Fruit fly (Drosophila melanogaster) whole organism, embryonic: ENCODE results near the gene RASSF8.
A peak's percentile ranks its signal among the peaks of the same experiment; 100 is the strongest.

Experiments used
- ATbp ChIP-seq: fragments of 200-800 bp; sonication (Bioruptor generic); optimal IDR thresholded peaks from 2 replicates; lab custom pipeline; 2017; ENCODE audit warnings: missing biosample characterization, mild to moderate bottlenecking, missing genetic modification characterization, missing genetic modification reagents
- CG10267 ChIP-seq: fragments of 200-800 bp; sonication (Bioruptor generic); optimal IDR thresholded peaks from 2 replicates; lab custom pipeline; 2018; ENCODE audit warnings: missing biosample characterization, mild to moderate bottlenecking, missing genetic modification characterization, moderate library complexity
- CG11247 ChIP-seq: fragments of 200-800 bp; sonication (Bioruptor generic); IDR thresholded peaks from 2 replicates; pipeline ENCODE4 v1.3.6; 2022; ENCODE audit warnings: missing biosample characterization, missing genetic modification characterization
- CG11504 ChIP-seq: fragments of 200-800 bp; sonication (Bioruptor generic); optimal IDR thresholded peaks from 3 replicates; lab custom pipeline; 2019; ENCODE audit warnings: missing biosample characterization, mild to moderate bottlenecking, missing genetic modification characterization, moderate library complexity
- CG11696 ChIP-seq: fragments of 200-800 bp; sonication (Bioruptor generic); IDR thresholded peaks from 2 replicates; pipeline ENCODE4 v1.3.6; 2022; ENCODE audit warnings: missing biosample characterization, missing genetic modification characterization
- CG12391 ChIP-seq: fragments of 200-800 bp; sonication (Bioruptor generic); optimal IDR thresholded peaks from 3 replicates; lab custom pipeline; 2018; ENCODE audit warnings: missing biosample characterization, mild to moderate bottlenecking, missing genetic modification characterization, moderate library complexity
- CG12769 ChIP-seq: fragments of 200-800 bp; sonication (Bioruptor generic); optimal IDR thresholded peaks from 2 replicates; lab custom pipeline; 2019; ENCODE audit warnings: missing biosample characterization, mild to moderate bottlenecking, missing genetic modification characterization, moderate library complexity
- CG15696 ChIP-seq: fragments of 200-800 bp; sonication (Bioruptor generic); optimal IDR thresholded peaks from 2 replicates; lab custom pipeline; 2019; ENCODE audit warnings: missing biosample characterization, mild to moderate bottlenecking, missing genetic modification characterization, moderate library complexity
- CG1602 ChIP-seq: fragments of 200-800 bp; sonication (Bioruptor generic); optimal IDR thresholded peaks from 3 replicates; lab custom pipeline; 2016; ENCODE audit warnings: missing biosample characterization, missing genetic modification characterization
- CG17359 ChIP-seq: fragments of 200-800 bp; sonication (Bioruptor generic); optimal IDR thresholded peaks from 3 replicates; lab custom pipeline; 2018; ENCODE audit warnings: missing biosample characterization, mild to moderate bottlenecking, missing genetic modification characterization, moderate library complexity
- CG2116 ChIP-seq: fragments of 200-800 bp; sonication (Bioruptor generic); optimal IDR thresholded peaks from 3 replicates; lab custom pipeline; 2018; ENCODE audit warnings: missing biosample characterization, mild to moderate bottlenecking, missing genetic modification characterization
- CG3065 ChIP-seq: fragments of 200-800 bp; sonication (Bioruptor generic); optimal IDR thresholded peaks from 2 replicates; lab custom pipeline; 2016; ENCODE audit warnings: missing biosample characterization, missing genetic modification characterization
- CG34376 ChIP-seq: fragments of 200-800 bp; sonication (Bioruptor generic); optimal IDR thresholded peaks from 2 replicates; lab custom pipeline; 2018; ENCODE audit warnings: missing biosample characterization, mild to moderate bottlenecking, missing genetic modification characterization
- CG34422 ChIP-seq: fragments of 200-800 bp; sonication (Bioruptor generic); IDR thresholded peaks from 3 replicates; pipeline ENCODE4 v1.3.6; 2022; ENCODE audit warnings: missing biosample characterization, missing genetic modification characterization
- CG4424 ChIP-seq: fragments of 200-800 bp; sonication (Bioruptor generic); optimal IDR thresholded peaks from 3 replicates; lab custom pipeline; 2016; ENCODE audit warnings: missing biosample characterization, missing genetic modification characterization
- CG4820 ChIP-seq: fragments of 200-800 bp; sonication (Bioruptor generic); optimal IDR thresholded peaks from 3 replicates; lab custom pipeline; 2016; ENCODE audit warnings: missing biosample characterization, missing genetic modification characterization
- CG6175 ChIP-seq: fragments of 200-800 bp; sonication (Bioruptor generic); IDR thresholded peaks from 3 replicates; pipeline ENCODE4 v1.3.6; 2022; ENCODE audit warnings: missing biosample characterization, missing genetic modification characterization
- CG6254 ChIP-seq: fragments of 200-800 bp; sonication (Bioruptor generic); optimal IDR thresholded peaks from 3 replicates; lab custom pipeline; 2017; ENCODE audit warnings: mild to moderate bottlenecking, missing biosample characterization, missing genetic modification reagents, missing genetic modification characterization
- CG6272 ChIP-seq: fragments of 200-800 bp; sonication (Bioruptor generic); IDR thresholded peaks from 2 replicates; pipeline ENCODE4 v1.3.6; 2022; ENCODE audit warnings: missing biosample characterization, missing genetic modification characterization
- CG9437 ChIP-seq: fragments of 200-800 bp; sonication (Bioruptor generic); optimal IDR thresholded peaks from 2 replicates; lab custom pipeline; 2018; ENCODE audit warnings: missing biosample characterization, mild to moderate bottlenecking, missing genetic modification characterization
- Camta ChIP-seq: fragments of 200-800 bp; sonication (Bioruptor generic); optimal IDR thresholded peaks from 2 replicates; lab custom pipeline; 2016; ENCODE audit warnings: missing biosample characterization, missing genetic modification characterization
- D19B ChIP-seq: fragments of 200-800 bp; sonication (Bioruptor generic); optimal IDR thresholded peaks from 2 replicates; lab custom pipeline; 2017; ENCODE audit warnings: missing biosample characterization, mild to moderate bottlenecking, missing genetic modification characterization
- ERR ChIP-seq: fragments of 200-800 bp; sonication (Bioruptor generic); optimal IDR thresholded peaks from 2 replicates; lab custom pipeline; 2016; ENCODE audit warnings: missing biosample characterization, missing genetic modification characterization
- Fer3 ChIP-seq: fragments of 200-800 bp; sonication (Bioruptor generic); optimal IDR thresholded peaks from 2 replicates; lab custom pipeline; 2018; ENCODE audit warnings: missing biosample characterization, mild to moderate bottlenecking, missing genetic modification characterization, moderate library complexity
- HHEX ChIP-seq: fragments of 200-800 bp; sonication (Bioruptor generic); optimal IDR thresholded peaks from 3 replicates; lab custom pipeline; 2017; ENCODE audit warnings: missing biosample characterization, mild to moderate bottlenecking, missing genetic modification characterization, missing genetic modification reagents
- Jarid2 ChIP-seq: fragments of 200-800 bp; sonication (Bioruptor generic); optimal IDR thresholded peaks from 3 replicates; lab custom pipeline; 2017; ENCODE audit warnings: mild to moderate bottlenecking, missing biosample characterization, missing genetic modification reagents, missing genetic modification characterization
- Mes4 ChIP-seq: fragments of 200-800 bp; sonication (Bioruptor generic); optimal IDR thresholded peaks from 2 replicates; lab custom pipeline; 2016; ENCODE audit warnings: missing biosample characterization, missing genetic modification characterization
- Nf-YA ChIP-seq: fragments of 200-800 bp; sonication (Bioruptor generic); IDR thresholded peaks from 2 replicates; pipeline ENCODE4 v1.3.6; 2022; ENCODE audit warnings: missing biosample characterization, missing genetic modification characterization
- Optix ChIP-seq: fragments of 200-800 bp; sonication (Bioruptor generic); IDR thresholded peaks from 3 replicates; pipeline ENCODE4 v1.3.6; 2022; ENCODE audit warnings: missing biosample characterization, missing genetic modification characterization
- Xrp1 ChIP-seq: fragments of 200-800 bp; sonication (Bioruptor generic); IDR thresholded peaks from 2 replicates; pipeline ENCODE4 v1.3.6; 2022; ENCODE audit warnings: missing biosample characterization, missing genetic modification characterization
- dan ChIP-seq: fragments of 200-800 bp; sonication (Bioruptor generic); IDR thresholded peaks from 2 replicates; pipeline ENCODE4 v1.3.6; 2022; ENCODE audit warnings: missing biosample characterization, missing genetic modification characterization
- dmrt11E ChIP-seq: fragments of 200-800 bp; sonication (Bioruptor generic); optimal IDR thresholded peaks from 3 replicates; lab custom pipeline; 2018; ENCODE audit warnings: missing biosample characterization, mild to moderate bottlenecking, missing genetic modification characterization, moderate library complexity
- dpn ChIP-seq, 2 experiments: fragments of 200-800 bp; sonication (Bioruptor generic); optimal IDR thresholded peaks; 3 replicates each; lab custom pipeline; 2016; ENCODE audit warnings: missing biosample characterization in 2 of 2, missing genetic modification characterization in 2 of 2
- insv ChIP-seq, 2 experiments: fragments of 200-800 bp; sonication (Bioruptor generic); optimal IDR thresholded peaks; 3 replicates each; lab custom pipeline; 2016 to 2018; ENCODE audit warnings: missing biosample characterization in 2 of 2, missing genetic modification characterization in 2 of 2
- jing ChIP-seq: fragments of 200-800 bp; sonication (Bioruptor generic); optimal IDR thresholded peaks from 2 replicates; lab custom pipeline; 2018; ENCODE audit warnings: missing biosample characterization, mild to moderate bottlenecking, missing genetic modification characterization
- kni ChIP-seq: fragments of 200-800 bp; sonication (Bioruptor generic); optimal IDR thresholded peaks from 3 replicates; lab custom pipeline; 2017; ENCODE audit warnings: mild to moderate bottlenecking, missing biosample characterization, missing genetic modification reagents, missing genetic modification characterization
- lola ChIP-seq, 3 experiments: fragments of >200 bp in 2 of 3; fragments of 200-800 bp in 1 of 3; sonication (Bioruptor generic) in 1 of 3; optimal IDR thresholded peaks; 2 replicates each; lab custom pipeline; 2017 to 2019; ENCODE audit warnings: missing biosample characterization in 3 of 3, missing genetic modification characterization in 3 of 3, mild to moderate bottlenecking in 1 of 3, moderate library complexity in 1 of 3
- lov ChIP-seq, 2 experiments: fragments of 200-800 bp in 1 of 2; fragments of >200 bp in 1 of 2; sonication (Bioruptor generic) in 1 of 2; IDR thresholded peaks in 1 of 2; optimal IDR thresholded peaks in 1 of 2; 2 replicates in 1 of 2; 3 replicates in 1 of 2; pipeline versions ENCODE4 v1.3.6 to Lab custom; 2017 to 2022; ENCODE audit warnings: missing biosample characterization in 1 of 2, missing genetic modification characterization in 1 of 2
- mirr ChIP-seq: fragments of 200-800 bp; sonication (Bioruptor generic); optimal IDR thresholded peaks from 3 replicates; lab custom pipeline; 2018; ENCODE audit warnings: missing biosample characterization, mild to moderate bottlenecking, missing genetic modification characterization
- pan ChIP-seq, 4 experiments: fragments of >200 bp in 3 of 4; fragments of 200-800 bp in 1 of 4; sonication (Bioruptor generic) in 1 of 4; optimal IDR thresholded peaks in 3 of 4; IDR thresholded peaks in 1 of 4; 2 replicates each; pipeline versions ENCODE4 v1.3.6 to Lab custom; 2017 to 2022; ENCODE audit warnings: missing biosample characterization in 2 of 4, missing genetic modification characterization in 2 of 4, mixed read lengths in 1 of 4
- ro ChIP-seq: fragments of 200-800 bp; sonication (Bioruptor generic); IDR thresholded peaks from 2 replicates; pipeline ENCODE4 v1.3.6; 2022; ENCODE audit warnings: missing biosample characterization, missing genetic modification characterization
- sd ChIP-seq: fragments of 200-800 bp; sonication (Bioruptor generic); optimal IDR thresholded peaks from 3 replicates; lab custom pipeline; 2018; ENCODE audit warnings: missing biosample characterization, mild to moderate bottlenecking, missing genetic modification characterization, moderate library complexity
- slbo ChIP-seq: fragments of 200-800 bp; sonication (Bioruptor generic); IDR thresholded peaks from 2 replicates; pipeline ENCODE4 v1.3.6; 2022; ENCODE audit warnings: missing biosample characterization, missing genetic modification characterization
- sr ChIP-seq: fragments of 200-800 bp; sonication (Bioruptor generic); IDR thresholded peaks from 3 replicates; pipeline ENCODE4 v1.3.6; 2022; ENCODE audit warnings: missing biosample characterization, missing genetic modification characterization
- usp ChIP-seq: fragments of >200 bp; optimal IDR thresholded peaks from 2 replicates; lab custom pipeline; 2017; ENCODE audit warnings: missing biosample characterization, missing genetic modification characterization
- vvl ChIP-seq: fragments of 200-800 bp; sonication (Bioruptor generic); IDR thresholded peaks from 2 replicates; pipeline ENCODE4 v1.3.6; 2022; ENCODE audit warnings: missing biosample characterization, missing genetic modification characterization
- zen2 ChIP-seq: fragments of 200-800 bp; sonication (Bioruptor generic); IDR thresholded peaks from 3 replicates; pipeline ENCODE4 v1.3.6; 2022; ENCODE audit warnings: missing biosample characterization, missing genetic modification characterization; ENCODE audit not compliant: partially characterized antibody

Gene RASSF8

dm6 chr3R:25646882-25647518 lies 14.6 kb upstream of the RASSF8 start (continued):
- peak; percentile 88 for TF ChIP-seq CG3065 (GFP tag; lab: Kevin White, UChicago)
- peak; percentile 93 for TF ChIP-seq Mes4
- TF ChIP-seq ro (GFP tag; lab: Robert Waterston, UW): peak; percentile 76
- TF ChIP-seq sd (tag; lab: Kevin White, UChicago): peak; percentile 77
- peak; percentile 86 for TF ChIP-seq CG11247
- TF ChIP-seq CG17359 (tag; lab: Kevin White, UChicago): peak; percentile 84
- peak; percentile 91 for TF ChIP-seq Camta (GFP tag; lab: Kevin White, UChicago)
- TF ChIP-seq D19B (GFP tag; lab: Kevin White, UChicago): peak; percentile 81
- TF ChIP-seq insv (GFP tag; optimal IDR thresholded peaks at IDR 0.05; lab: Kevin White, UChicago): peak in 1 of 2 experiments; percentile 73
- peak; percentile 91 for TF ChIP-seq CG34422 (GFP tag; lab: Robert Waterston, UW)
- TF ChIP-seq CG15696 (tag; lab: Kevin White, UChicago): peak; percentile 93
- peak; percentile 64; the same call in 1 of the 2 replicates for TF ChIP-seq dan (GFP tag; lab: Robert Waterston, UW)
- TF ChIP-seq Jarid2 (GFP tag; lab: Kevin White, UChicago): peak; percentile 75
- TF ChIP-seq dmrt11E (tag; lab: Kevin White, UChicago): peak; percentile 89
- TF ChIP-seq mirr (GFP tag; lab: Kevin White, UChicago): peak; percentile 92
- TF ChIP-seq vvl (GFP tag; lab: Robert Waterston, UW): peak; percentile 91
- no peak for TF ChIP-seq usp (GFP tag; lab: Kevin White, UChicago)
- peak; percentile 88 for TF ChIP-seq CG10267 (tag; lab: Kevin White, UChicago)
- TF ChIP-seq Fer3 (tag; lab: Kevin White, UChicago): peak; percentile 88
- TF ChIP-seq ERR (GFP tag; lab: Kevin White, UChicago): peak; percentile 93
- TF ChIP-seq slbo (GFP tag; lab: Robert Waterston, UW): peak; percentile 96
- TF ChIP-seq zen2 (GFP tag; lab: Robert Waterston, UW): 0 out of 3 replicates have a peak, but pooled peaks have one; percentile 66
- peak; percentile 89 for TF ChIP-seq CG2116 (GFP tag; lab: Kevin White, UChicago)
- TF ChIP-seq CG11504 (tag; lab: Kevin White, UChicago): peak; percentile 92
- peak; percentile 92 for TF ChIP-seq kni (GFP tag; lab: Kevin White, UChicago)
- TF ChIP-seq pan (optimal IDR thresholded peaks at IDR 0.05; lab: Kevin White, UChicago): no peak
- peak in 1 of 2 experiments; percentile 88 for TF ChIP-seq pan (GFP tag; optimal IDR thresholded peaks at IDR 0.05 in 1 of 2, IDR thresholded peaks at IDR 0.05 in 1 of 2)
- TF ChIP-seq CG34376: peak; percentile 92
- peak; percentile 88 for TF ChIP-seq CG4424 (GFP tag; lab: Kevin White, UChicago)
- TF ChIP-seq CG4820: peak; percentile 86
- TF ChIP-seq CG6272 (GFP tag; lab: Robert Waterston, UW): peak; percentile 93
- TF ChIP-seq sr (GFP tag; lab: Robert Waterston, UW): peak; percentile 42; the same call in 1 of the 3 replicates
- peak in 2 of 3 experiments; percentile 50 to 92 for TF ChIP-seq lola (GFP tag; optimal IDR thresholded peaks at IDR 0.05; lab: Kevin White, UChicago)
- TF ChIP-seq CG6175 (GFP tag; lab: Robert Waterston, UW): peak; percentile 83
- TF ChIP-seq HHEX (GFP tag; lab: Kevin White, UChicago): peak; percentile 87
- peak; percentile 85 for TF ChIP-seq Xrp1
- no peak for TF ChIP-seq CG11696 (GFP tag; lab: Robert Waterston, UW)
- TF ChIP-seq CG12769: peak; percentile 95
- TF ChIP-seq CG1602 (GFP tag; lab: Kevin White, UChicago): peak; percentile 92
- peak; percentile 62 for TF ChIP-seq CG6254 (GFP tag; lab: Kevin White, UChicago)
- TF ChIP-seq ATbp (GFP tag; lab: Kevin White, UChicago): peak; percentile 73
- peak; percentile 96 to 97 for TF ChIP-seq dpn (GFP tag; optimal IDR thresholded peaks at IDR 0.05; lab: Kevin White, UChicago)
- peak; percentile 63; the same call in 1 of the 2 replicates for TF ChIP-seq Nf-YA (GFP tag; lab: Robert Waterston, UW)
- TF ChIP-seq jing (GFP tag; lab: Kevin White, UChicago): peak; percentile 73
- peak; percentile 95 for TF ChIP-seq CG12391 (tag; lab: Kevin White, UChicago)
- TF ChIP-seq lov (optimal IDR thresholded peaks at IDR 0.05; lab: Kevin White, UChicago): no peak
- peak; percentile 71; the same call in 1 of the 3 replicates for TF ChIP-seq lov (GFP tag; IDR thresholded peaks at IDR 0.05; lab: Robert Waterston, UW)
- peak; percentile 93 for TF ChIP-seq Optix
- peak; percentile 80 for TF ChIP-seq CG9437 (GFP tag; lab: Kevin White, UChicago)
